Fruit fly (Drosophila melanogaster) Kc167 (cell line): ENCODE results near the gene trbl.

Experiments used
- h ChIP-seq: fragments of >200 bp; optimal IDR thresholded peaks from 3 replicates; lab custom pipeline; 2018; ENCODE audit warnings: missing external identifiers
- psq ChIP-seq: fragments of >200 bp; optimal IDR thresholded peaks from 2 replicates; lab custom pipeline; 2017; ENCODE audit warnings: missing external identifiers

dm6 chr3L:20387843-20388163, 13.6 kb downstream of the trbl start:
- no peak for TF ChIP-seq h (lab: Kevin White, UChicago)
- TF ChIP-seq psq (lab: Kevin White, UChicago), result no peak
